Fruit fly (Drosophila melanogaster): ENCODE results near the gene Tmtc2.

dm6 chr2L:889799-890198 lies 32.8 kb upstream of the Tmtc2 start:
- TF ChIP-seq cnc (optimal IDR thresholded peaks at IDR 0.05) = no peak
- no peak for TF ChIP-seq bab1 (GFP tag; optimal IDR thresholded peaks at IDR 0.05)
- TF ChIP-seq Hr96 (GFP tag; optimal IDR thresholded peaks at IDR 0.05) = no peak
- no peak for TF ChIP-seq CG1620 (GFP tag; optimal IDR thresholded peaks at IDR 0.05)
- no peak for TF ChIP-seq kay (GFP tag; ENCODE audit: borderline replicate concordance)
- no peak for TF ChIP-seq CG11617 (GFP tag; optimal IDR thresholded peaks at IDR 0.05)
- no peak for TF ChIP-seq ovo (GFP tag; optimal IDR thresholded peaks at IDR 0.05)
- no peak for TF ChIP-seq CG33017 (tag; optimal IDR thresholded peaks at IDR 0.05)
- no peak for TF ChIP-seq CG14711 (tag; optimal IDR thresholded peaks at IDR 0.05)
- TF ChIP-seq toe (GFP tag; optimal IDR thresholded peaks at IDR 0.05) = no peak
- no peak for TF ChIP-seq Clk (GFP tag; optimal IDR thresholded peaks at IDR 0.05)
- no peak for TF ChIP-seq CG12768 (GFP tag; optimal IDR thresholded peaks at IDR 0.05)

All from whole organism, adult.